Worm (Caenorhabditis elegans) whole organism, L3 larva: Measurements from ENCODE around the gene crld-1.

Experiments used
- R02D3.7 ChIP-seq: fragments of 150-350 bp; optimal IDR thresholded peaks from 2 replicates; lab custom pipeline; 2014; ENCODE audit warnings: missing biosample characterization, missing genetic modification characterization
- ama-1 ChIP-seq: fragments of 150-350 bp; optimal IDR thresholded peaks from 2 replicates; lab custom pipeline; 2018
- ceh-28 ChIP-seq: fragments of 150-350 bp; optimal IDR thresholded peaks from 2 replicates; lab custom pipeline; 2014; ENCODE audit warnings: missing biosample characterization, missing genetic modification reagents, missing genetic modification characterization
- elt-2 ChIP-seq: sonication (generic microtip); optimal IDR thresholded peaks from 2 replicates; lab custom pipeline; 2016; ENCODE audit warnings: missing genetic modification reagents, mild to moderate bottlenecking, missing genetic modification characterization, missing compliant biosample characterization
- nfya-1 ChIP-seq: sonication (generic microtip); optimal IDR thresholded peaks from 2 replicates; lab custom pipeline; 2017; ENCODE audit warnings: missing genetic modification characterization, mild to moderate bottlenecking, missing compliant biosample characterization, antibody characterized with exemption, moderate library complexity; ENCODE audit not compliant: insufficient read depth
- nhr-25 ChIP-seq: sonication (generic microtip); optimal IDR thresholded peaks from 2 replicates; lab custom pipeline; 2017; ENCODE audit warnings: missing biosample characterization, missing genetic modification characterization
- nhr-76 ChIP-seq: fragments of 150-350 bp; sonication (generic microtip); optimal IDR thresholded peaks from 5 replicates; lab custom pipeline; 2014; ENCODE audit warnings: missing biosample characterization, missing genetic modification characterization
- ztf-11 ChIP-seq: fragments of 150-350 bp; optimal IDR thresholded peaks from 2 replicates; lab custom pipeline; 2014; ENCODE audit warnings: missing biosample characterization, missing genetic modification characterization

ce11 chrIV:13121396-13121795 is 32.8 kb downstream of the crld-1 start:
- TF ChIP-seq ztf-11: no peak
- TF ChIP-seq elt-2: no peak
- TF ChIP-seq nhr-76 (tag; lab: Kevin White, UChicago): no peak
- no peak for TF ChIP-seq nfya-1
- TF ChIP-seq ceh-28: no peak
- no peak for TF ChIP-seq R02D3.7 (tag; lab: Kevin White, UChicago)
- no peak for TF ChIP-seq ama-1
- TF ChIP-seq nhr-25: no peak
